Worm (Caenorhabditis elegans): Measurements from ENCODE around the gene dcs-1.

DNA sequence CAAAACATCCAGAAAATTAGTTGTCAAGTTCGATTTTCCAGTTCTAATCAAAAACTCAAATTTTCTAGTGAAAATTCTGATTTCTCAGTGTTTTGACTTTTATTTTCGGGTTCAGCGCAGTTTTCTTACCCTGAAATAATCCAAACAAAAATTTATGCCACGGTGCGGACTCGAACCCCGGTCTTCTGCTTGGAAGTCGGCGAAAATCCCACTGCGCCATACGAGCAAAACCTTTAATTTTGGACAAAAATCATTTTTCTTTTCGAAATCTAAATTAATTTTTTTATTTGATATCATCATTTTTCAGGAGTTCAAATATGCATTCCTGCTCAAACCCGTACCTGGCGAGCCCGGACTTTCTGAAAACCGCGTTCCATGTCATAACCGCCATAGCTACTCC lies 41.5 kb downstream of the dcs-1 start, which contains the start of gene srh-233:
- no peak for TF ChIP-seq irx-1 (tag; optimal IDR thresholded peaks at IDR 0.05)
- no peak for TF ChIP-seq dsc-1 (tag; optimal IDR thresholded peaks at IDR 0.05)
- no peak for TF ChIP-seq lin-13 (GFP tag; optimal IDR thresholded peaks at IDR 0.05)
- no peak for TF ChIP-seq nhr-90 (tag; optimal IDR thresholded peaks at IDR 0.05; ENCODE audit: poor library complexity)
- no peak for TF ChIP-seq ceh-88 (GFP tag; IDR thresholded peaks at IDR 0.05)
- TF ChIP-seq lir-3 (tag; optimal IDR thresholded peaks at IDR 0.05; ENCODE audit: poor library complexity): no peak

Data from whole organism, L1 larva.